Worm (Caenorhabditis elegans) whole organism, mixed stage, embryonic: ENCODE data around the gene spcs-2.

Source experiments
- ces-1 ChIP-seq: fragments of 150-350 bp; optimal IDR thresholded peaks from 2 replicates; lab custom pipeline; 2014; ENCODE audit warnings: missing biosample characterization, missing genetic modification reagents, missing genetic modification characterization
- elt-3 ChIP-seq: fragments of 150-350 bp; optimal IDR thresholded peaks from 2 replicates; lab custom pipeline; 2014; ENCODE audit warnings: missing biosample characterization, missing genetic modification characterization
- lin-32 ChIP-seq: fragments of 200-800 bp; sonication (Bioruptor generic); optimal IDR thresholded peaks from 2 replicates; lab custom pipeline; 2018; ENCODE audit warnings: mild to moderate bottlenecking, missing genetic modification characterization, missing compliant biosample characterization
- nhr-237 ChIP-seq: fragments of 150-350 bp; optimal IDR thresholded peaks from 2 replicates; lab custom pipeline; 2014; ENCODE audit warnings: missing biosample characterization, missing genetic modification characterization
- pha-4 ChIP-seq: fragments of 150-350 bp; optimal IDR thresholded peaks from 2 replicates; lab custom pipeline; 2018; ENCODE audit warnings: missing biosample characterization, missing genetic modification reagents, missing genetic modification characterization
- unc-39 ChIP-seq: fragments of 150-350 bp; optimal IDR thresholded peaks from 2 replicates; lab custom pipeline; 2014; ENCODE audit warnings: missing biosample characterization, missing genetic modification characterization

DNA sequence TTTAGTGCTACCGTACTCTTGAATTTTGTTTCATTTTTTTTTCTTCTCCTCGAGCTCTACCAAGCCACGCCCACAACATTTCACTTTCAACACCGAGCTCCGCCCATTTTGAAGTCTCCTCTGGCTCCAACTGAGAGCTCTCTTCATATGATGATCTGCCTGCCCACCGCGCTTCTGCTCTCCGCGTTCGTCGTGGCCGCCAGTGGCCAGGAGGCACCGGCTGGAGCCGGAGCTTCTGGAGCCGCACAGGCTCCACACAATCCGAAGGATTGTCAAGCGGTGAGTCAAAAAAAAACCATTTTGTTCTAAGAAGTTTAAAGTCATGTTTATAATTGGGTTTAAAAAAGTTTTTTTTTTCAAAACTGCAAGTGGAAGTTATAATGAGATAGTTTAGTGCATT is 35.5 kb downstream of the spcs-2 start, which contains the start of gene flp-14:
- TF ChIP-seq unc-39 (tag; lab: Kevin White, UChicago) (no peak), elt-3 (tag; lab: Kevin White, UChicago) (no peak), ces-1 (GFP tag; lab: Kevin White, UChicago) (no peak), lin-32 (GFP tag; lab: Kevin White, UChicago) (no peak), nhr-237 (tag; lab: Kevin White, UChicago) (no peak), pha-4 (no peak)
